Worm (Caenorhabditis elegans) whole organism, dauer: ENCODE results near the gene ZK697.8.

Experiments used
- unc-62 ChIP-seq: sonication (generic microtip); optimal IDR thresholded peaks from 2 replicates; lab custom pipeline; 2017; ENCODE audit warnings: missing biosample characterization, missing genetic modification reagents, missing genetic modification characterization

The ZK697.8 gene

ce11 chrV:1752496-1752895, 3.5 kb upstream of the ZK697.8 start, which contains the start of gene ZK697.1:
ZK697.1 (plus strand) TSS chrV:1752796.
- no peak for TF ChIP-seq unc-62

- no peak for TF ChIP-seq unc-62
Observed at ce11 chrV:1751449-1751848, 2.5 kb upstream of the ZK697.8 start, which contains the start of gene srh-199. srh-199 (minus strand) TSS chrV:1751549.

- no peak for TF ChIP-seq unc-62
Observed at ce11 chrV:1743205-1743870, 5.6 kb downstream of the ZK697.8 start, which contains the start of gene nhr-256. nhr-256 (plus strand) TSS chrV:1743771.

ce11 chrV:1741074-1741473, 7.9 kb downstream of the ZK697.8 start, which contains the start of gene srab-25:
srab-25 (minus strand) TSS chrV:1741174.
- no peak for TF ChIP-seq unc-62

- no peak for TF ChIP-seq unc-62
Observed at ce11 chrV:1734569-1734968, 14.4 kb downstream of the ZK697.8 start, which contains the start of gene str-160. str-160 (plus strand) TSS chrV:1734869.

- TF ChIP-seq unc-62 = no peak
Observed at ce11 chrV:1731918-1732317, 17.0 kb downstream of the ZK697.8 start, which contains the start of gene gst-21. gst-21 (minus strand) TSS chrV:1732018.

- TF ChIP-seq unc-62 = no peak
Observed at ce11 chrV:1725353-1725752, 23.6 kb downstream of the ZK697.8 start, which contains the start of gene sri-27. sri-27 (plus strand) TSS chrV:1725653.

ce11 chrV:1721966-1722365, 27.0 kb downstream of the ZK697.8 start, which contains the start of gene srw-101:
srw-101 (plus strand) TSS chrV:1722266.
- TF ChIP-seq unc-62 = no peak

- TF ChIP-seq unc-62 = no peak
Observed at ce11 chrV:1719927-1720326, 29.0 kb downstream of the ZK697.8 start, which contains the start of gene srw-102. srw-102 (plus strand) TSS chrV:1720227.

- no peak for TF ChIP-seq unc-62
Observed at ce11 chrV:1718232-1718631, 30.7 kb downstream of the ZK697.8 start.

ce11 chrV:1716892-1717291, 32.1 kb downstream of the ZK697.8 start, which contains the start of gene srw-103:
srw-103 (plus strand) TSS chrV:1717192.
- TF ChIP-seq unc-62 = no peak

- no peak for TF ChIP-seq unc-62
Observed at ce11 chrV:1710909-1711308, 38.0 kb downstream of the ZK697.8 start, which contains the start of gene srw-100. srw-100 (plus strand) TSS chrV:1711209.

- no peak for TF ChIP-seq unc-62
Observed at ce11 chrV:1708441-1708840, 40.5 kb downstream of the ZK697.8 start, which contains the start of gene srw-99. srw-99 (plus strand) TSS chrV:1708741.

ce11 chrV:1701584-1702101, 47.3 kb downstream of the ZK697.8 start, which contains the start of gene srw-90:
srw-90 (plus strand) TSS chrV:1702051.
- no peak for TF ChIP-seq unc-62

- TF ChIP-seq unc-62 = no peak
Observed at ce11 chrV:1699228-1699795, 49.6 kb downstream of the ZK697.8 start.
